Worm (Caenorhabditis elegans) whole organism, midembryonic: ENCODE data around the gene figl-1.

ENCODE experiments used
- T22C8.4 ChIP-seq: fragments of 200-800 bp; sonication (Bioruptor generic); IDR thresholded peaks from 2 replicates; pipeline ENCODE4 v1.3.6; 2022; ENCODE audit warnings: missing genetic modification characterization, missing compliant biosample characterization
- cog-1 ChIP-seq: sonication (generic microtip); optimal IDR thresholded peaks from 2 replicates; lab custom pipeline; 2016; ENCODE audit warnings: missing genetic modification characterization, missing compliant biosample characterization
- flt-1 ChIP-seq: fragments of 200-800 bp; sonication (Bioruptor generic); IDR thresholded peaks from 2 replicates; pipeline ENCODE4 v1.3.6; 2022; ENCODE audit warnings: missing genetic modification characterization, missing compliant biosample characterization
- klf-2 ChIP-seq: fragments of 200-800 bp; sonication (Bioruptor generic); conservative IDR thresholded peaks from 2 replicates; pipeline ENCODE4 v1.3.6; 2022; ENCODE audit warnings: missing genetic modification reagents, missing genetic modification characterization, missing compliant biosample characterization
- med-1 ChIP-seq: sonication (generic microtip); optimal IDR thresholded peaks from 2 replicates; lab custom pipeline; 2017; ENCODE audit warnings: missing genetic modification characterization, mild to moderate bottlenecking, missing compliant biosample characterization, antibody characterized with exemption, missing genetic modification reagents; ENCODE audit not compliant: insufficient read depth
- ref-1 ChIP-seq: fragments of 200-800 bp; sonication (Bioruptor generic); conservative IDR thresholded peaks from 2 replicates; pipeline ENCODE4 v1.3.6; 2022; ENCODE audit warnings: missing genetic modification reagents, missing genetic modification characterization, missing compliant biosample characterization
- tab-1 ChIP-seq: fragments of 200-800 bp; sonication (Bioruptor generic); IDR thresholded peaks from 2 replicates; pipeline ENCODE4 v1.3.6; 2022; ENCODE audit warnings: missing genetic modification characterization, missing compliant biosample characterization
- ztf-23 ChIP-seq: fragments of 200-800 bp; sonication (Bioruptor generic); IDR thresholded peaks from 2 replicates; pipeline ENCODE4 v1.3.6; 2022; ENCODE audit warnings: missing genetic modification reagents, missing genetic modification characterization, missing compliant biosample characterization
- ztf-29 ChIP-seq: fragments of 200-800 bp; sonication (Bioruptor generic); IDR thresholded peaks from 2 replicates; pipeline ENCODE4 v1.3.6; 2022; ENCODE audit warnings: missing genetic modification reagents, missing genetic modification characterization, missing compliant biosample characterization

Gene figl-1

ce11 chrV:4345714-4346113 is at the start of gene figl-1:
TSS of gene figl-1 (minus strand) at chrV:4345999.
- TF ChIP-seq ztf-29 (no peak), ref-1 (GFP tag; lab: Robert Waterston, UW) (no peak), flt-1 (GFP tag; lab: Robert Waterston, UW) (no peak), tab-1 (GFP tag; lab: Robert Waterston, UW) (no peak), ztf-23 (GFP tag; lab: Robert Waterston, UW) (no peak), T22C8.4 (GFP tag; lab: Robert Waterston, UW) (no peak), cog-1 (tag; lab: Kevin White, UChicago) (no peak), klf-2 (GFP tag; lab: Robert Waterston, UW) (no peak), med-1 (GFP tag; lab: Kevin White, UChicago) (no peak)

- TF ChIP-seq cog-1 (tag; lab: Kevin White, UChicago) (no peak), flt-1 (GFP tag; lab: Robert Waterston, UW) (no peak), ref-1 (GFP tag; lab: Robert Waterston, UW) (no peak)
Observed at ce11 chrV:4387916-4388315, 42.1 kb upstream of the figl-1 start.

- no peak for TF ChIP-seq med-1 (GFP tag; lab: Kevin White, UChicago)
- TF ChIP-seq ztf-29, result no peak
- no peak for TF ChIP-seq cog-1 (tag; lab: Kevin White, UChicago)
Observed at ce11 chrV:4387402-4387801, 41.6 kb upstream of the figl-1 start, which contains the start of gene F13A2.9. TSS of gene F13A2.9 (minus strand) at chrV:4387502.

ce11 chrV:4386173-4386572 is 40.4 kb upstream of the figl-1 start, which contains the start of gene F13A2.10:
TSS of gene F13A2.10 (minus strand) at chrV:4386273.
- TF ChIP-seq med-1 (GFP tag; lab: Kevin White, UChicago) (no peak), ztf-29 (no peak), tab-1 (GFP tag; lab: Robert Waterston, UW) (no peak), flt-1 (GFP tag; lab: Robert Waterston, UW) (no peak), cog-1 (tag; lab: Kevin White, UChicago) (no peak), ref-1 (GFP tag; lab: Robert Waterston, UW) (no peak), klf-2 (GFP tag; lab: Robert Waterston, UW) (no peak), ztf-23 (GFP tag; lab: Robert Waterston, UW) (no peak), T22C8.4 (GFP tag; lab: Robert Waterston, UW) (no peak)

ce11 chrV:4384482-4384881 is 38.7 kb upstream of the figl-1 start, which contains the start of gene F13A2.2:
TSS of gene F13A2.2 (minus strand) at chrV:4384582.
- no peak for TF ChIP-seq tab-1 (GFP tag; lab: Robert Waterston, UW)
- no peak for TF ChIP-seq ztf-29
- TF ChIP-seq ztf-23 (GFP tag; lab: Robert Waterston, UW), result no peak
- no peak for TF ChIP-seq flt-1 (GFP tag; lab: Robert Waterston, UW)
- no peak for TF ChIP-seq T22C8.4 (GFP tag; lab: Robert Waterston, UW)
- no peak for TF ChIP-seq klf-2 (GFP tag; lab: Robert Waterston, UW)

- TF ChIP-seq flt-1 (GFP tag; lab: Robert Waterston, UW), result no peak
- TF ChIP-seq cog-1 (tag; lab: Kevin White, UChicago), result no peak
- no peak for TF ChIP-seq med-1 (GFP tag; lab: Kevin White, UChicago)
- TF ChIP-seq klf-2 (GFP tag; lab: Robert Waterston, UW), result no peak
- TF ChIP-seq tab-1 (GFP tag; lab: Robert Waterston, UW), result no peak
- no peak for TF ChIP-seq ref-1 (GFP tag; lab: Robert Waterston, UW)
- no peak for TF ChIP-seq ztf-23 (GFP tag; lab: Robert Waterston, UW)
Observed at ce11 chrV:4382298-4382697, 36.5 kb upstream of the figl-1 start, which contains the start of gene F13A2.1. TSS of gene F13A2.1 (minus strand) at chrV:4382398.

- no peak for TF ChIP-seq flt-1 (GFP tag; lab: Robert Waterston, UW)
- TF ChIP-seq ztf-23 (GFP tag; lab: Robert Waterston, UW), result 0 out of 2 replicates have a peak, but pooled peaks have one; percentile 17
- TF ChIP-seq T22C8.4 (GFP tag; lab: Robert Waterston, UW), result no peak
- no peak for TF ChIP-seq cog-1 (tag; lab: Kevin White, UChicago)
Observed at ce11 chrV:4377622-4378021, 31.8 kb upstream of the figl-1 start, which contains the start of gene F32D1.8. TSS of gene F32D1.8 (minus strand) at chrV:4377722.

ce11 chrV:4375807-4376564 is 30.2 kb upstream of the figl-1 start, which contains the start of gene F32D1.7:
TSS of gene F32D1.7 (minus strand) at chrV:4376173.
- TF ChIP-seq klf-2 (GFP tag; lab: Robert Waterston, UW) (no peak), ztf-23 (GFP tag; lab: Robert Waterston, UW) (no peak), ztf-29 (no peak), ref-1 (GFP tag; lab: Robert Waterston, UW) (no peak), T22C8.4 (GFP tag; lab: Robert Waterston, UW) (no peak), flt-1 (GFP tag; lab: Robert Waterston, UW) (no peak), tab-1 (GFP tag; lab: Robert Waterston, UW) (no peak), cog-1 (tag; lab: Kevin White, UChicago) (no peak), med-1 (GFP tag; lab: Kevin White, UChicago) (no peak)

- TF ChIP-seq flt-1 (GFP tag; lab: Robert Waterston, UW), result no peak
- TF ChIP-seq cog-1 (tag; lab: Kevin White, UChicago), result no peak
- TF ChIP-seq T22C8.4 (GFP tag; lab: Robert Waterston, UW), result no peak
- TF ChIP-seq tab-1 (GFP tag; lab: Robert Waterston, UW), result no peak
- no peak for TF ChIP-seq med-1 (GFP tag; lab: Kevin White, UChicago)
- TF ChIP-seq ztf-23 (GFP tag; lab: Robert Waterston, UW), result no peak
- no peak for TF ChIP-seq ztf-29
- TF ChIP-seq ref-1 (GFP tag; lab: Robert Waterston, UW), result no peak
- TF ChIP-seq klf-2 (GFP tag; lab: Robert Waterston, UW), result no peak
Observed at ce11 chrV:4374625-4375024, 28.8 kb upstream of the figl-1 start, which contains the start of gene neg-1. TSS of gene neg-1 (minus strand) at chrV:4374874.
